Fruit fly (Drosophila melanogaster) whole organism, embryonic: Measurements from ENCODE around the gene meep.
A peak's percentile ranks its signal among the peaks of the same experiment; 100 is the strongest.

ENCODE experiments used
- Aef1 ChIP-seq: fragments of 200-800 bp; sonication (Bioruptor generic); IDR thresholded peaks from 3 replicates; pipeline ENCODE4 v1.3.6; 2022; ENCODE audit warnings: missing biosample characterization, missing genetic modification characterization
- BtbVII ChIP-seq: fragments of 200-800 bp; sonication (Bioruptor generic); optimal IDR thresholded peaks from 3 replicates; lab custom pipeline; 2017; ENCODE audit warnings: missing biosample characterization, mild to moderate bottlenecking, missing genetic modification characterization
- CG11456 ChIP-seq: fragments of 200-800 bp; sonication (Bioruptor generic); IDR thresholded peaks from 3 replicates; pipeline ENCODE4 v1.3.6; 2022; ENCODE audit warnings: missing biosample characterization, missing genetic modification characterization
- CG11504 ChIP-seq: fragments of 200-800 bp; sonication (Bioruptor generic); optimal IDR thresholded peaks from 3 replicates; lab custom pipeline; 2019; ENCODE audit warnings: missing biosample characterization, mild to moderate bottlenecking, missing genetic modification characterization, moderate library complexity
- CG11723 ChIP-seq: fragments of 200-800 bp; sonication (Bioruptor generic); optimal IDR thresholded peaks from 2 replicates; lab custom pipeline; 2017; ENCODE audit warnings: missing biosample characterization, mild to moderate bottlenecking, missing genetic modification characterization
- CG12769 ChIP-seq: fragments of 200-800 bp; sonication (Bioruptor generic); optimal IDR thresholded peaks from 2 replicates; lab custom pipeline; 2019; ENCODE audit warnings: missing biosample characterization, mild to moderate bottlenecking, missing genetic modification characterization, moderate library complexity
- CG13624 ChIP-seq: fragments of 200-800 bp; sonication (Bioruptor generic); optimal IDR thresholded peaks from 2 replicates; lab custom pipeline; 2016; ENCODE audit warnings: missing biosample characterization, missing genetic modification characterization
- CG13894 ChIP-seq: fragments of 200-800 bp; sonication (Bioruptor generic); optimal IDR thresholded peaks from 3 replicates; lab custom pipeline; 2018; ENCODE audit warnings: missing biosample characterization, mild to moderate bottlenecking, missing genetic modification characterization, moderate library complexity
- CG14441 ChIP-seq: fragments of 200-800 bp; sonication (Bioruptor generic); IDR thresholded peaks from 2 replicates; pipeline ENCODE4 v1.3.6; 2022; ENCODE audit warnings: missing biosample characterization, missing genetic modification characterization
- CG15269 ChIP-seq: fragments of 200-800 bp; sonication (Bioruptor generic); optimal IDR thresholded peaks from 2 replicates; lab custom pipeline; 2018; ENCODE audit warnings: missing biosample characterization, mild to moderate bottlenecking, missing genetic modification characterization, moderate library complexity
- CG16779 ChIP-seq: fragments of 200-800 bp; sonication (Bioruptor generic); IDR thresholded peaks from 2 replicates; pipeline ENCODE4 v1.3.6; 2022; ENCODE audit warnings: missing biosample characterization, missing genetic modification characterization
- CG17361 ChIP-seq: fragments of 200-800 bp; sonication (Bioruptor generic); IDR thresholded peaks from 3 replicates; pipeline ENCODE4 v1.3.6; 2022; ENCODE audit warnings: missing biosample characterization, missing genetic modification characterization
- CG1792 ChIP-seq: fragments of 200-800 bp; sonication (Bioruptor generic); optimal IDR thresholded peaks from 2 replicates; lab custom pipeline; 2016; ENCODE audit warnings: missing biosample characterization, missing genetic modification characterization
- CG2116 ChIP-seq: fragments of 200-800 bp; sonication (Bioruptor generic); optimal IDR thresholded peaks from 3 replicates; lab custom pipeline; 2018; ENCODE audit warnings: missing biosample characterization, mild to moderate bottlenecking, missing genetic modification characterization
- CG33213 ChIP-seq: fragments of 200-800 bp; sonication (Bioruptor generic); optimal IDR thresholded peaks from 3 replicates; lab custom pipeline; 2016; ENCODE audit warnings: missing biosample characterization, missing genetic modification characterization
- CG4404 ChIP-seq: fragments of 200-800 bp; sonication (Bioruptor generic); IDR thresholded peaks from 2 replicates; pipeline ENCODE4 v1.3.6; 2022; ENCODE audit warnings: missing biosample characterization, missing genetic modification characterization
- CG6175 ChIP-seq: fragments of 200-800 bp; sonication (Bioruptor generic); IDR thresholded peaks from 3 replicates; pipeline ENCODE4 v1.3.6; 2022; ENCODE audit warnings: missing biosample characterization, missing genetic modification characterization
- CG6765 ChIP-seq: fragments of 200-800 bp; sonication (Bioruptor generic); optimal IDR thresholded peaks from 3 replicates; lab custom pipeline; 2017; ENCODE audit warnings: missing biosample characterization, mild to moderate bottlenecking, missing genetic modification characterization
- D19B ChIP-seq: fragments of 200-800 bp; sonication (Bioruptor generic); optimal IDR thresholded peaks from 2 replicates; lab custom pipeline; 2017; ENCODE audit warnings: missing biosample characterization, mild to moderate bottlenecking, missing genetic modification characterization
- Dbx ChIP-seq: fragments of 200-800 bp; sonication (Bioruptor generic); IDR thresholded peaks from 3 replicates; pipeline ENCODE4 v1.3.6; 2022; ENCODE audit warnings: missing biosample characterization, missing genetic modification characterization
- Dek ChIP-seq: fragments of 200-800 bp; sonication (Bioruptor generic); optimal IDR thresholded peaks from 3 replicates; lab custom pipeline; 2019; ENCODE audit warnings: missing biosample characterization, mild to moderate bottlenecking, missing genetic modification characterization, moderate library complexity
- E2f1 ChIP-seq: fragments of 200-800 bp; sonication (Bioruptor generic); IDR thresholded peaks from 2 replicates; pipeline ENCODE4 v1.3.6; 2022; ENCODE audit warnings: missing biosample characterization, missing genetic modification characterization
- HLHmδ ChIP-seq: fragments of 200-800 bp; sonication (Bioruptor generic); optimal IDR thresholded peaks from 2 replicates; lab custom pipeline; 2018; ENCODE audit warnings: missing biosample characterization, mild to moderate bottlenecking, missing genetic modification characterization, moderate library complexity
- Hand ChIP-seq: fragments of 200-800 bp; sonication (Bioruptor generic); optimal IDR thresholded peaks from 2 replicates; lab custom pipeline; 2017; ENCODE audit warnings: mild to moderate bottlenecking, missing biosample characterization, missing genetic modification reagents, missing genetic modification characterization
- Hmr ChIP-seq: fragments of 200-800 bp; sonication (Bioruptor generic); optimal IDR thresholded peaks from 3 replicates; lab custom pipeline; 2017; ENCODE audit warnings: mild to moderate bottlenecking, missing biosample characterization, missing genetic modification reagents, missing genetic modification characterization
- Hsf ChIP-seq: fragments of 200-800 bp; sonication (Bioruptor generic); optimal IDR thresholded peaks from 3 replicates; lab custom pipeline; 2016; ENCODE audit warnings: missing biosample characterization, missing genetic modification characterization
- Meics ChIP-seq: fragments of 200-800 bp; sonication (Bioruptor generic); optimal IDR thresholded peaks from 2 replicates; lab custom pipeline; 2017; ENCODE audit warnings: missing biosample characterization, mild to moderate bottlenecking, missing genetic modification characterization
- Pdp1 ChIP-seq, 2 experiments: fragments of 200-800 bp; sonication (Bioruptor generic); optimal IDR thresholded peaks; 3 replicates each; lab custom pipeline; 2016; ENCODE audit warnings: missing biosample characterization in 2 of 2, missing genetic modification characterization in 2 of 2, mild to moderate bottlenecking in 1 of 2, moderate library complexity in 1 of 2
- Xbp1 ChIP-seq: fragments of 200-800 bp; sonication (Bioruptor generic); optimal IDR thresholded peaks from 3 replicates; lab custom pipeline; 2016; ENCODE audit warnings: missing biosample characterization, mild to moderate bottlenecking, missing genetic modification characterization
- ap ChIP-seq: fragments of 200-800 bp; sonication (Bioruptor generic); IDR thresholded peaks from 2 replicates; pipeline ENCODE4 v1.3.6; 2022; ENCODE audit warnings: missing biosample characterization, missing genetic modification characterization
- ash1 ChIP-seq: fragments of 200-800 bp; sonication (Bioruptor generic); optimal IDR thresholded peaks from 2 replicates; lab custom pipeline; 2018; ENCODE audit warnings: missing biosample characterization, mild to moderate bottlenecking, missing genetic modification characterization
- bcd ChIP-seq: fragments of 200-800 bp; sonication (Bioruptor generic); optimal IDR thresholded peaks from 2 replicates; lab custom pipeline; 2017; ENCODE audit warnings: missing biosample characterization, mild to moderate bottlenecking, missing genetic modification characterization
- cwo ChIP-seq: fragments of 200-800 bp; sonication (Bioruptor generic); optimal IDR thresholded peaks from 3 replicates; lab custom pipeline; 2017; ENCODE audit warnings: missing biosample characterization, missing genetic modification characterization, mild to moderate bottlenecking, moderate library complexity, missing genetic modification reagents
- esg ChIP-seq: fragments of 200-800 bp; sonication (Bioruptor generic); conservative IDR thresholded peaks from 2 replicates; pipeline ENCODE4 v1.3.6; 2022; ENCODE audit warnings: missing biosample characterization, missing genetic modification characterization
- eve ChIP-seq, 2 experiments: fragments of >200 bp; optimal IDR thresholded peaks; 2 replicates each; lab custom pipeline; 2017; ENCODE audit warnings: missing biosample characterization in 2 of 2, missing genetic modification characterization in 2 of 2
- exex ChIP-seq: fragments of 200-800 bp; sonication (Bioruptor generic); optimal IDR thresholded peaks from 4 replicates; lab custom pipeline; 2018; ENCODE audit warnings: missing biosample characterization, mild to moderate bottlenecking, missing genetic modification characterization, moderate library complexity
- eyg ChIP-seq: fragments of 200-800 bp; sonication (Bioruptor generic); optimal IDR thresholded peaks from 3 replicates; lab custom pipeline; 2016; ENCODE audit warnings: missing biosample characterization, missing genetic modification characterization
- gce ChIP-seq: fragments of 200-800 bp; sonication (Bioruptor generic); IDR thresholded peaks from 3 replicates; pipeline ENCODE4 v1.3.6; 2022; ENCODE audit warnings: missing biosample characterization, missing genetic modification characterization
- gro ChIP-seq: fragments of 200-800 bp; sonication (Bioruptor generic); optimal IDR thresholded peaks from 2 replicates; lab custom pipeline; 2016; ENCODE audit warnings: missing biosample characterization, missing genetic modification characterization
- lilli ChIP-seq: fragments of 200-800 bp; sonication (Bioruptor generic); optimal IDR thresholded peaks from 3 replicates; lab custom pipeline; 2016; ENCODE audit warnings: missing biosample characterization, missing genetic modification characterization
- mam ChIP-seq: fragments of 200-800 bp; sonication (Bioruptor generic); optimal IDR thresholded peaks from 3 replicates; lab custom pipeline; 2016; ENCODE audit warnings: missing biosample characterization, missing genetic modification characterization
- nom ChIP-seq: fragments of 200-800 bp; sonication (Bioruptor generic); optimal IDR thresholded peaks from 2 replicates; lab custom pipeline; 2017; ENCODE audit warnings: missing biosample characterization, missing genetic modification characterization, mild to moderate bottlenecking, moderate library complexity, missing genetic modification reagents
- pan ChIP-seq, 4 experiments: fragments of >200 bp in 3 of 4; fragments of 200-800 bp in 1 of 4; sonication (Bioruptor generic) in 1 of 4; optimal IDR thresholded peaks in 3 of 4; IDR thresholded peaks in 1 of 4; 2 replicates each; pipeline versions ENCODE4 v1.3.6 to Lab custom; 2017 to 2022; ENCODE audit warnings: missing biosample characterization in 2 of 4, missing genetic modification characterization in 2 of 4, mixed read lengths in 1 of 4
- scrt ChIP-seq: fragments of 200-800 bp; sonication (Bioruptor generic); optimal IDR thresholded peaks from 2 replicates; lab custom pipeline; 2018; ENCODE audit warnings: missing biosample characterization, mild to moderate bottlenecking, missing genetic modification characterization, moderate library complexity
- stwl ChIP-seq: fragments of 200-800 bp; sonication (Bioruptor generic); optimal IDR thresholded peaks from 3 replicates; lab custom pipeline; 2018; ENCODE audit warnings: missing biosample characterization, mild to moderate bottlenecking, missing genetic modification characterization, moderate library complexity
- toy ChIP-seq: fragments of 200-800 bp; sonication (Bioruptor generic); IDR thresholded peaks from 2 replicates; pipeline ENCODE4 v1.3.6; 2022; ENCODE audit warnings: missing biosample characterization, missing genetic modification characterization
- wor ChIP-seq: fragments of 200-800 bp; sonication (Bioruptor generic); IDR thresholded peaks from 2 replicates; pipeline ENCODE4 v1.3.6; 2022; ENCODE audit warnings: missing biosample characterization, missing genetic modification characterization
- zfh2 ChIP-seq: fragments of 200-800 bp; sonication (Bioruptor generic); optimal IDR thresholded peaks from 2 replicates; lab custom pipeline; 2016; ENCODE audit warnings: missing biosample characterization, missing genetic modification characterization

meep gene

dm6 chr3L:1152540-1153348 lies 50.1 kb downstream of the meep start (continued):
- TF ChIP-seq CG1792 (GFP tag; lab: Kevin White, UChicago) (no peak), toy (GFP tag; lab: Robert Waterston, UW) (no peak), Xbp1 (GFP tag; lab: Kevin White, UChicago) (peak; percentile 30), CG33213 (GFP tag; lab: Kevin White, UChicago) (no peak), gro (GFP tag; lab: Kevin White, UChicago) (no peak), Meics (GFP tag; lab: Kevin White, UChicago) (peak; percentile 22), CG14441 (GFP tag; lab: Robert Waterston, UW) (peak; percentile 60), CG11504 (peak; percentile 12), CG2116 (no peak), Hand (GFP tag; lab: Kevin White, UChicago) (no peak), stwl (tag; lab: Kevin White, UChicago) (no peak), Pdp1 (GFP tag; optimal IDR thresholded peaks at IDR 0.05; lab: Kevin White, UChicago) (peak in 1 of 2 experiments; percentile 1), Aef1 (GFP tag; lab: Robert Waterston, UW) (no peak), CG6765 (no peak), CG11456 (GFP tag; lab: Robert Waterston, UW) (peak; percentile 15; the same call in 1 of the 3 replicates), CG4404 (GFP tag; lab: Robert Waterston, UW) (no peak; the same call in 1 of the 2 replicates), CG15269 (peak; percentile 0), Hmr (GFP tag; lab: Kevin White, UChicago) (peak; percentile 28), CG11723 (no peak), pan (optimal IDR thresholded peaks at IDR 0.05; lab: Kevin White, UChicago) (no peak), pan (GFP tag; optimal IDR thresholded peaks at IDR 0.05 in 1 of 2, IDR thresholded peaks at IDR 0.05 in 1 of 2) (peak in 1 of 2 experiments; percentile 22), exex (no peak), eve (GFP tag; optimal IDR thresholded peaks at IDR 0.05; lab: Kevin White, UChicago) (no peak), Hsf (no peak), zfh2 (GFP tag; lab: Kevin White, UChicago) (peak; percentile 18), CG12769 (tag; lab: Kevin White, UChicago) (peak; percentile 0), CG6175 (GFP tag; lab: Robert Waterston, UW) (no peak), scrt (GFP tag; lab: Kevin White, UChicago) (no peak), bcd (GFP tag; lab: Kevin White, UChicago) (peak; percentile 26), CG13624 (GFP tag; lab: Kevin White, UChicago) (peak; percentile 20), ap (GFP tag; lab: Robert Waterston, UW) (no peak), eyg (no peak), ash1 (GFP tag; lab: Kevin White, UChicago) (no peak), gce (GFP tag; lab: Robert Waterston, UW) (no peak), esg (0 out of 2 replicates have a peak, but pooled peaks have one; percentile 12), Dbx (no peak), wor (no peak), mam (peak; percentile 24), CG13894 (peak; percentile 20), D19B (GFP tag; lab: Kevin White, UChicago) (peak; percentile 88), CG16779 (GFP tag; lab: Robert Waterston, UW) (no peak), nom (no peak), CG17361 (GFP tag; lab: Robert Waterston, UW) (peak; percentile 20; the same call in 1 of the 3 replicates), E2f1 (GFP tag; lab: Robert Waterston, UW) (peak; percentile 33; the same call in 1 of the 2 replicates), HLHmδ (no peak), cwo (GFP tag; lab: Kevin White, UChicago) (peak; percentile 66), Dek (tag; lab: Kevin White, UChicago) (no peak), BtbVII (no peak), lilli (GFP tag; lab: Kevin White, UChicago) (peak; percentile 35)
